Fruit fly (Drosophila melanogaster) whole organism, pupa: ENCODE measurements around the gene CG1092.
A peak's percentile ranks its signal among the peaks of the same experiment; 100 is the strongest.

Experiments
- CG10348 ChIP-seq: fragments of 200-800 bp; sonication (Bioruptor generic); IDR thresholded peaks from 2 replicates; pipeline ENCODE4 v1.3.6; 2022; ENCODE audit warnings: missing biosample characterization, missing genetic modification characterization
- CG12605 ChIP-seq: fragments of 200-800 bp; sonication (Bioruptor generic); IDR thresholded peaks from 2 replicates; pipeline ENCODE4 v1.3.6; 2022; ENCODE audit warnings: missing biosample characterization, missing genetic modification characterization
- CG13204 ChIP-seq: fragments of 200-800 bp; sonication (Bioruptor generic); optimal IDR thresholded peaks from 2 replicates; lab custom pipeline; 2018; ENCODE audit warnings: missing biosample characterization, mild to moderate bottlenecking, missing genetic modification characterization, moderate library complexity
- CG14655 ChIP-seq: fragments of 200-800 bp; sonication (Bioruptor generic); optimal IDR thresholded peaks from 3 replicates; lab custom pipeline; 2017; ENCODE audit warnings: mild to moderate bottlenecking, missing biosample characterization, missing genetic modification reagents, missing genetic modification characterization
- CG15710 ChIP-seq: fragments of 200-800 bp; sonication (Bioruptor generic); optimal IDR thresholded peaks from 2 replicates; lab custom pipeline; 2018; ENCODE audit warnings: missing biosample characterization, mild to moderate bottlenecking, missing genetic modification characterization, moderate library complexity
- CG17806 ChIP-seq: fragments of 200-800 bp; sonication (Bioruptor generic); optimal IDR thresholded peaks from 2 replicates; lab custom pipeline; 2018; ENCODE audit warnings: missing biosample characterization, mild to moderate bottlenecking, missing genetic modification characterization, moderate library complexity
- CG32121 ChIP-seq: fragments of 200-800 bp; sonication (Bioruptor generic); IDR thresholded peaks from 2 replicates; pipeline ENCODE4 v1.3.6; 2022; ENCODE audit warnings: missing biosample characterization, missing genetic modification characterization
- CG34367 ChIP-seq: fragments of 200-800 bp; sonication (Bioruptor generic); optimal IDR thresholded peaks from 2 replicates; lab custom pipeline; 2018; ENCODE audit warnings: missing biosample characterization, mild to moderate bottlenecking, missing genetic modification characterization
- CG4496 ChIP-seq: fragments of 200-800 bp; sonication (Bioruptor generic); IDR thresholded peaks from 3 replicates; pipeline ENCODE4 v1.3.6; 2022; ENCODE audit warnings: missing biosample characterization, missing genetic modification characterization
- CG8159 ChIP-seq: fragments of 200-800 bp; sonication (Bioruptor generic); optimal IDR thresholded peaks from 3 replicates; lab custom pipeline; 2018; ENCODE audit warnings: missing biosample characterization, mild to moderate bottlenecking, missing genetic modification characterization, moderate library complexity
- CG8301 ChIP-seq: fragments of 200-800 bp; sonication (Bioruptor generic); optimal IDR thresholded peaks from 2 replicates; lab custom pipeline; 2018; ENCODE audit warnings: missing biosample characterization, mild to moderate bottlenecking, missing genetic modification characterization
- CG9948 ChIP-seq: fragments of 200-800 bp; sonication (Bioruptor generic); optimal IDR thresholded peaks from 2 replicates; lab custom pipeline; 2018; ENCODE audit warnings: missing biosample characterization, mild to moderate bottlenecking, missing genetic modification characterization, moderate library complexity
- D1 ChIP-seq: fragments of 200-800 bp; sonication (Bioruptor generic); optimal IDR thresholded peaks from 2 replicates; lab custom pipeline; 2018; ENCODE audit warnings: missing biosample characterization, mild to moderate bottlenecking, missing genetic modification characterization, moderate library complexity
- EcR ChIP-seq: fragments of 200-800 bp; sonication (Bioruptor generic); optimal IDR thresholded peaks from 3 replicates; lab custom pipeline; 2019; ENCODE audit warnings: missing biosample characterization, missing genetic modification characterization, mild to moderate bottlenecking, moderate library complexity, missing genetic modification reagents
- Ets98B ChIP-seq: fragments of 200-800 bp; sonication (Bioruptor generic); IDR thresholded peaks from 2 replicates; pipeline ENCODE4 v1.3.6; 2022; ENCODE audit warnings: missing biosample characterization, missing genetic modification characterization
- Pif1A ChIP-seq: fragments of 200-800 bp; sonication (Bioruptor generic); optimal IDR thresholded peaks from 3 replicates; lab custom pipeline; 2016; ENCODE audit warnings: missing biosample characterization, missing genetic modification characterization
- Pif1B ChIP-seq: fragments of 200-800 bp; sonication (Bioruptor generic); optimal IDR thresholded peaks from 3 replicates; lab custom pipeline; 2016; ENCODE audit warnings: missing biosample characterization, missing genetic modification characterization
- Snoo ChIP-seq: fragments of 200-800 bp; sonication (Bioruptor generic); optimal IDR thresholded peaks from 3 replicates; lab custom pipeline; 2017; ENCODE audit warnings: missing biosample characterization, mild to moderate bottlenecking, missing genetic modification characterization, inconsistent platforms
- fd96Ca ChIP-seq: fragments of 200-800 bp; sonication (Bioruptor generic); IDR thresholded peaks from 3 replicates; pipeline ENCODE4 v1.3.6; 2022; ENCODE audit warnings: missing biosample characterization, missing genetic modification characterization
- gl ChIP-seq: fragments of 200-800 bp; sonication (Bioruptor generic); optimal IDR thresholded peaks from 2 replicates; lab custom pipeline; 2018; ENCODE audit warnings: missing biosample characterization, mild to moderate bottlenecking, missing genetic modification characterization
- rn ChIP-seq: fragments of 200-800 bp; sonication (Bioruptor generic); IDR thresholded peaks from 2 replicates; pipeline ENCODE4 v1.3.6; 2022; ENCODE audit warnings: missing biosample characterization, missing genetic modification characterization

Gene CG1092

DNA sequence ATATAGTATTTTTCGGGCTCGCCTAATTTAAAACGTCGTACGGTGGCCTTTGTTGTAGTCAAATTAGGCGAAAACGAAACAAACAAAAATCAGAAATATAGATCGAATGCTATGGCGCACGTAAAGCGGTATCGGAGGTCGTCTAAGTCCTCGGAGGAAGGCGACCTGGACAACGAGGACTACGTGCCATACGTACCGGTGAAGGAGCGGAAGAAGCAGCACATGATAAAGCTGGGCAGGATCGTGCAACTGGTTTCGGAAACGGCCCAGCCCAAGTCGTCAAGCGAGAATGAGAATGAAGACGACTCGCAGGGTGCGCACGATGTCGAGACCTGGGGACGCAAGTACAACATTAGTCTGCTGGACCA is 33.6 kb upstream of the CG1092 start, which contains the start of gene abs:
TSS of gene abs (plus strand) at position 30 of the 368 bp plus-strand sequence.
- no peak for TF ChIP-seq CG9948
- TF ChIP-seq EcR, result no peak
- TF ChIP-seq CG15710, result no peak
- TF ChIP-seq CG13204 (GFP tag; lab: Kevin White, UChicago), result no peak
- no peak for TF ChIP-seq CG32121 (GFP tag; lab: Robert Waterston, UW)
- no peak for TF ChIP-seq Ets98B (GFP tag; lab: Robert Waterston, UW)
- TF ChIP-seq Pif1A (GFP tag; lab: Kevin White, UChicago), result no peak
- no peak for TF ChIP-seq CG34367 (tag; lab: Kevin White, UChicago)
- no peak for TF ChIP-seq CG14655
- no peak for TF ChIP-seq gl (tag; lab: Kevin White, UChicago)
- no peak for TF ChIP-seq CG4496 (GFP tag; lab: Robert Waterston, UW)
- no peak for TF ChIP-seq Snoo (tag; lab: Kevin White, UChicago)

DNA sequence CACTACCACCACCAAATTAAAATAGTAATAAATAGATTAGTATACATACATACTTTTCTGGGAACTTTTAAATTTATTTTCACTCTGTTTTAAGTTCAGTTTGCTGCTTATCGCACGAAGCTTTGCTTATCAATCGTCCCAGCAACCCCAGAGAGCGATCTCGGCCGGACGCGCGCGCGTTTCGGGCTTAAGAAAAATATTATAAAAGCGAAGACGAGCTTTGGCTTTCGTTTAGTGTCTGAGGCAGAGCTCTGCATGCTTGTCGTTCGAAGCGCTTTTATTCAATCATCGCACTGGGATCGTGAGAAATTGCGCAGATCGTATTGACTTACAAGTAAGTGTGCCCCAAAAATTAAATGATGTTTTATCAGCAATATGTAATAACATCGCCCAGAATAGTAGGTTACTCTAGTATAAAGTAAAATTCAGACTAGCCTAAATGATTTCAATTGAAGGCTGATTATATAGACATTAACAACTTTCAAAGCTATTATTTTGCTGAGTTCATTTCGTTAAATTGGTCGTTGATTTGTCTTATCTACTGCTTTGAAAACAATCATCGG is 31.5 kb upstream of the CG1092 start, which contains the start of gene Gel:
TSS of gene Gel (plus strand) at position 227 of the 563 bp plus-strand sequence.
- TF ChIP-seq Ets98B (GFP tag; lab: Robert Waterston, UW), result no peak
- no peak for TF ChIP-seq Pif1B
- no peak for TF ChIP-seq CG8159 (tag; lab: Kevin White, UChicago)
- TF ChIP-seq CG8301 (tag; lab: Kevin White, UChicago), result no peak
- TF ChIP-seq CG32121 (GFP tag; lab: Robert Waterston, UW), result no peak
- no peak for TF ChIP-seq EcR
- TF ChIP-seq CG13204 (GFP tag; lab: Kevin White, UChicago), result no peak
- TF ChIP-seq CG10348, result no peak
- no peak for TF ChIP-seq CG9948
- TF ChIP-seq CG15710, result no peak
- TF ChIP-seq CG34367 (tag; lab: Kevin White, UChicago), result no peak
- TF ChIP-seq Snoo (tag; lab: Kevin White, UChicago), result no peak
- no peak for TF ChIP-seq CG12605 (GFP tag; lab: Robert Waterston, UW)
- no peak for TF ChIP-seq gl (tag; lab: Kevin White, UChicago)

DNA sequence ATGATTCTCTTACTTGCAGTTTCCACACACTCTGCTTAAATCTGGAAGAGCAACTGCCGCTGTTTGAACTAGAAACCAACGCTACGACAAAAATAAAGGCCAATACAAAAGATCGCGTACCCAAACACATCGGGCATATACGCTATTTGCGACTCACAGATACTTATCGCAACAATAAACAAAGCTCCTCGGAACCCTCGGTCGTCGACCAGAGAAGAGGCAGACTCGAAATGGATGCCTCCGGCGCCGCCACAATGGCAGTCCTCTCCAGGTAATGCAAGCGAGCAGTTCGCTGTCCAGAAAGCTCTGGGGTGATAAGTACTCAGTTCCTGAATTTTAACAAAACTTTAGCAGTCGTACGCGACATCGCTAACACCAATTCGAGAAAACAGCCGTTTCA is 30.0 kb upstream of the CG1092 start:
- TF ChIP-seq CG34367 (tag; lab: Kevin White, UChicago) (no peak), CG14655 (no peak), CG15710 (no peak), CG10348 (no peak), CG12605 (GFP tag; lab: Robert Waterston, UW) (0 out of 2 replicates have a peak, but pooled peaks have one; percentile 24), CG8301 (tag; lab: Kevin White, UChicago) (no peak), Pif1B (peak; percentile 38), Snoo (tag; lab: Kevin White, UChicago) (no peak), Ets98B (GFP tag; lab: Robert Waterston, UW) (peak; percentile 48), CG9948 (no peak), CG4496 (GFP tag; lab: Robert Waterston, UW) (0 out of 3 replicates have a peak, but pooled peaks have one; percentile 42), CG8159 (tag; lab: Kevin White, UChicago) (no peak), gl (tag; lab: Kevin White, UChicago) (peak; percentile 38), Pif1A (GFP tag; lab: Kevin White, UChicago) (no peak), fd96Ca (GFP tag; lab: Robert Waterston, UW) (peak; percentile 11; the same call in 1 of the 3 replicates), EcR (peak; percentile 94), D1 (no peak), CG32121 (GFP tag; lab: Robert Waterston, UW) (no peak), rn (GFP tag; lab: Robert Waterston, UW) (no peak), CG17806 (tag; lab: Kevin White, UChicago) (no peak), CG13204 (GFP tag; lab: Kevin White, UChicago) (no peak)
- TF ChIP-seq, all 21 proteins: peak for 7

DNA sequence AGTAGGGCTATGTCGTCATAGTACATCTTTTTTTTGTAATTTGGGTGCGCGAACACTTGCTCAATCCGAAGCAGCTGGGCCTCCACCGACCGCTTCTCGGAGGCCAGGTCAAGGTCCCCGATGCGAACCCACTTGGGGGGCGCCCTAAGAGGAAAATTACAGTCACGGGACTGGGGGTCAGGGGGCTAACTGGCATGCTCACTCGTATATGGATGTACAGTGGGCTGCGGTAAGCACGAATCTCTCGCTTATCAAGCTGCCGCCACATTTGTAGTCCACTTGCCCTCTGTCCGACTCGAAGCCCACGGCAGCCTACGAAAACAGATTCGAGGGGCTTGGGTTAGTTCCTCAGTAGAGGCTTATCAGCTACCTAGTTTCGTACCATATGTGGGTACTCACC is 24.8 kb upstream of the CG1092 start:
- TF ChIP-seq CG9948 (no peak), CG34367 (tag; lab: Kevin White, UChicago) (no peak), CG13204 (GFP tag; lab: Kevin White, UChicago) (no peak), Pif1A (GFP tag; lab: Kevin White, UChicago) (no peak), Pif1B (no peak), CG8301 (tag; lab: Kevin White, UChicago) (no peak)

DNA sequence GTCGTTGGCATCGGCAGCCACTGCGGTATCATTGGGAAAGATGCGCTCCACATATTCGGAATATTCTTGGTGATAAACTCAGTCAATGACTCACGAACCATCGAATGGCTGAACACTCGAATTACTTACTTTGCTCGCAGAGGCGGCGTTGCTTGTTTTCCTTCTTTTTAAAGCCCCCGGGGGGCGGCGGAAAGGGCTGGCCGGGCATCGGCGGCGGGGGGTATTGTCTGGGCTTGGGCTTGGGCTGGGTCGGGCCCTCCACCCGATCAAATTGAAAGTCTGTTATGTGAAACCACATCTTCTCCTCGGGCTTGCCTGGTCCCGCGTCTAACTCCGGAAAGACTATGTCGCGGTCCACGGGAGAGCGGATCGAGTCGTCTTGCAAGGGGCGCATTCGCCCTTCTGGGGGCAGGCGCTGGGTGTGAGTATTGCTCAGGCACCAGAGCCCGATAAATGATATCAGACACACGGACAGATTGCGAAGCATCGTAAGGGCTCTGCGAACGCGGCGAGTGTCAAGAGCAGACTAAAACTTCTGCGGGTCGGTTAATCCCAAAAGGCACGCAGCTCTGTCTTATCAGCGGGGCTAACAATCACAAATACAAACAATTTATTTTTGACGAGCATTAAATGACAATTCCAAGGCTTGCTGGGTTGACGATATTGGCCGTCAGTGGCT is 24.2 kb upstream of the CG1092 start, which contains the start of gene CG14642:
TSS of gene CG14642 (minus strand) at position 509 of the 679 bp plus-strand sequence.
- TF ChIP-seq fd96Ca (GFP tag; lab: Robert Waterston, UW) (no peak), EcR (no peak), CG15710 (no peak), rn (GFP tag; lab: Robert Waterston, UW) (no peak)
